Fruit fly (Drosophila melanogaster) whole organism, embryonic: ENCODE data around the gene CG31805.

Experiments
- CG10462 ChIP-seq: fragments of 200-800 bp; sonication (Bioruptor generic); optimal IDR thresholded peaks from 2 replicates; lab custom pipeline; 2016; ENCODE audit warnings: missing biosample characterization, missing genetic modification characterization
- CG10959 ChIP-seq: fragments of 200-800 bp; sonication (Bioruptor generic); IDR thresholded peaks from 2 replicates; pipeline ENCODE4 v1.3.6; 2022; ENCODE audit warnings: missing biosample characterization, missing genetic modification characterization
- CG14014 ChIP-seq: fragments of 200-800 bp; sonication (Bioruptor generic); IDR thresholded peaks from 2 replicates; pipeline ENCODE4 v1.3.6; 2022; ENCODE audit warnings: missing biosample characterization, missing genetic modification characterization
- CG14710 ChIP-seq: fragments of 200-800 bp; sonication (Bioruptor generic); optimal IDR thresholded peaks from 3 replicates; lab custom pipeline; 2019; ENCODE audit warnings: missing biosample characterization, mild to moderate bottlenecking, missing genetic modification characterization, moderate library complexity
- CG1603 ChIP-seq: fragments of 200-800 bp; sonication (Bioruptor generic); optimal IDR thresholded peaks from 2 replicates; lab custom pipeline; 2019; ENCODE audit warnings: missing biosample characterization, mild to moderate bottlenecking, missing genetic modification characterization, moderate library complexity
- CG18599 ChIP-seq: fragments of 200-800 bp; sonication (Bioruptor generic); optimal IDR thresholded peaks from 3 replicates; lab custom pipeline; 2017; ENCODE audit warnings: missing biosample characterization, missing genetic modification characterization, mild to moderate bottlenecking, moderate library complexity, missing genetic modification reagents
- CG18619 ChIP-seq: fragments of 200-800 bp; sonication (Bioruptor generic); optimal IDR thresholded peaks from 3 replicates; lab custom pipeline; 2017; ENCODE audit warnings: missing biosample characterization, mild to moderate bottlenecking, missing genetic modification characterization
- CG2120 ChIP-seq: fragments of 200-800 bp; sonication (Bioruptor generic); optimal IDR thresholded peaks from 3 replicates; lab custom pipeline; 2016; ENCODE audit warnings: missing biosample characterization, missing genetic modification characterization
- CG2678 ChIP-seq: fragments of 200-800 bp; sonication (Bioruptor generic); optimal IDR thresholded peaks from 3 replicates; lab custom pipeline; 2019; ENCODE audit warnings: missing biosample characterization, mild to moderate bottlenecking, missing genetic modification characterization, moderate library complexity
- CG32532 ChIP-seq: fragments of 200-800 bp; sonication (Bioruptor generic); IDR thresholded peaks from 2 replicates; pipeline ENCODE4 v1.3.6; 2022; ENCODE audit warnings: missing biosample characterization, missing genetic modification characterization
- CG32772 ChIP-seq: fragments of 200-800 bp; sonication (Bioruptor generic); IDR thresholded peaks from 2 replicates; pipeline ENCODE4 v1.3.6; 2022; ENCODE audit warnings: missing biosample characterization, missing genetic modification characterization
- CG3407 ChIP-seq: fragments of 200-800 bp; sonication (Bioruptor generic); optimal IDR thresholded peaks from 2 replicates; lab custom pipeline; 2018; ENCODE audit warnings: missing biosample characterization, mild to moderate bottlenecking, missing genetic modification characterization
- CG42726 ChIP-seq: fragments of 200-800 bp; sonication (Bioruptor generic); IDR thresholded peaks from 2 replicates; pipeline ENCODE4 v1.3.6; 2022; ENCODE audit warnings: missing biosample characterization, missing genetic modification characterization; ENCODE audit not compliant: partially characterized antibody
- CG43689 ChIP-seq: fragments of 200-800 bp; sonication (Bioruptor generic); IDR thresholded peaks from 2 replicates; pipeline ENCODE4 v1.3.6; 2022; ENCODE audit warnings: missing biosample characterization, missing genetic modification characterization
- CG6765 ChIP-seq: fragments of 200-800 bp; sonication (Bioruptor generic); optimal IDR thresholded peaks from 3 replicates; lab custom pipeline; 2017; ENCODE audit warnings: missing biosample characterization, mild to moderate bottlenecking, missing genetic modification characterization
- CG8089 ChIP-seq: fragments of 200-800 bp; sonication (Bioruptor generic); optimal IDR thresholded peaks from 3 replicates; lab custom pipeline; 2016; ENCODE audit warnings: missing biosample characterization, missing genetic modification characterization
- CrebB ChIP-seq: fragments of 200-800 bp; sonication (Bioruptor generic); optimal IDR thresholded peaks from 3 replicates; lab custom pipeline; 2018; ENCODE audit warnings: missing biosample characterization, mild to moderate bottlenecking, missing genetic modification characterization
- Dad ChIP-seq: fragments of 200-800 bp; sonication (Bioruptor generic); optimal IDR thresholded peaks from 3 replicates; lab custom pipeline; 2016; ENCODE audit warnings: missing biosample characterization, missing genetic modification characterization
- Fer2 ChIP-seq: fragments of 200-800 bp; sonication (Bioruptor generic); optimal IDR thresholded peaks from 2 replicates; lab custom pipeline; 2018; ENCODE audit warnings: missing biosample characterization, mild to moderate bottlenecking, missing genetic modification characterization, moderate library complexity
- Hr39 ChIP-seq: fragments of >200 bp; optimal IDR thresholded peaks from 2 replicates; lab custom pipeline; 2017
- Hsf ChIP-seq: fragments of 200-800 bp; sonication (Bioruptor generic); optimal IDR thresholded peaks from 3 replicates; lab custom pipeline; 2016; ENCODE audit warnings: missing biosample characterization, missing genetic modification characterization
- Pdp1 ChIP-seq, 2 experiments: fragments of 200-800 bp; sonication (Bioruptor generic); optimal IDR thresholded peaks; 3 replicates each; lab custom pipeline; 2016; ENCODE audit warnings: missing biosample characterization in 2 of 2, missing genetic modification characterization in 2 of 2, mild to moderate bottlenecking in 1 of 2, moderate library complexity in 1 of 2
- Poxn ChIP-seq: fragments of 200-800 bp; sonication (Bioruptor generic); IDR thresholded peaks from 2 replicates; pipeline ENCODE4 v1.3.6; 2022; ENCODE audit warnings: missing biosample characterization, missing genetic modification characterization
- Spps ChIP-seq: fragments of 200-800 bp; sonication (Bioruptor generic); optimal IDR thresholded peaks from 2 replicates; lab custom pipeline; 2018; ENCODE audit warnings: missing biosample characterization, mild to moderate bottlenecking, missing genetic modification characterization
- Ssrp ChIP-seq: fragments of 200-800 bp; sonication (Bioruptor generic); optimal IDR thresholded peaks from 2 replicates; lab custom pipeline; 2018; ENCODE audit warnings: missing biosample characterization, mild to moderate bottlenecking, missing genetic modification characterization, moderate library complexity
- Vsx1 ChIP-seq: fragments of 200-800 bp; sonication (Bioruptor generic); optimal IDR thresholded peaks from 2 replicates; lab custom pipeline; 2017; ENCODE audit warnings: missing biosample characterization, mild to moderate bottlenecking, missing genetic modification characterization, missing genetic modification reagents
- Xbp1 ChIP-seq: fragments of 200-800 bp; sonication (Bioruptor generic); optimal IDR thresholded peaks from 3 replicates; lab custom pipeline; 2016; ENCODE audit warnings: missing biosample characterization, mild to moderate bottlenecking, missing genetic modification characterization
- ap ChIP-seq: fragments of 200-800 bp; sonication (Bioruptor generic); IDR thresholded peaks from 2 replicates; pipeline ENCODE4 v1.3.6; 2022; ENCODE audit warnings: missing biosample characterization, missing genetic modification characterization
- cg ChIP-seq: fragments of 200-800 bp; sonication (Bioruptor generic); optimal IDR thresholded peaks from 3 replicates; lab custom pipeline; 2019; ENCODE audit warnings: missing biosample characterization, mild to moderate bottlenecking, missing genetic modification characterization, moderate library complexity
- chinmo ChIP-seq: fragments of 200-800 bp; sonication (Bioruptor generic); IDR thresholded peaks from 4 replicates; pipeline ENCODE4 v1.3.6; 2022; ENCODE audit warnings: missing biosample characterization, missing genetic modification characterization; ENCODE audit not compliant: partially characterized antibody
- dysf ChIP-seq: fragments of 200-800 bp; sonication (Bioruptor generic); IDR thresholded peaks from 3 replicates; pipeline ENCODE4 v1.3.6; 2022; ENCODE audit warnings: missing biosample characterization, missing genetic modification characterization
- eyg ChIP-seq: fragments of 200-800 bp; sonication (Bioruptor generic); optimal IDR thresholded peaks from 3 replicates; lab custom pipeline; 2016; ENCODE audit warnings: missing biosample characterization, missing genetic modification characterization
- gro ChIP-seq: fragments of 200-800 bp; sonication (Bioruptor generic); optimal IDR thresholded peaks from 2 replicates; lab custom pipeline; 2016; ENCODE audit warnings: missing biosample characterization, missing genetic modification characterization
- ham ChIP-seq: fragments of 200-800 bp; sonication (Bioruptor generic); IDR thresholded peaks from 2 replicates; pipeline ENCODE4 v1.3.6; 2022; ENCODE audit warnings: missing biosample characterization, missing genetic modification characterization
- hbn ChIP-seq: fragments of 200-800 bp; sonication (Bioruptor generic); IDR thresholded peaks from 2 replicates; pipeline ENCODE4 v1.3.6; 2022; ENCODE audit warnings: missing biosample characterization, missing genetic modification characterization; ENCODE audit not compliant: partially characterized antibody
- hkb ChIP-seq, 2 experiments: fragments of 200-800 bp in 1 of 2; fragments of >200 bp in 1 of 2; sonication (Bioruptor generic) in 1 of 2; IDR thresholded peaks in 1 of 2; optimal IDR thresholded peaks in 1 of 2; 2 replicates each; pipeline versions ENCODE4 v1.3.6 to Lab custom; 2017 to 2022; ENCODE audit warnings: missing biosample characterization in 1 of 2, missing genetic modification characterization in 1 of 2
- kah ChIP-seq: fragments of 200-800 bp; sonication (Bioruptor generic); optimal IDR thresholded peaks from 2 replicates; lab custom pipeline; 2018; ENCODE audit warnings: missing biosample characterization, mild to moderate bottlenecking, missing genetic modification characterization
- lilli ChIP-seq: fragments of 200-800 bp; sonication (Bioruptor generic); optimal IDR thresholded peaks from 3 replicates; lab custom pipeline; 2016; ENCODE audit warnings: missing biosample characterization, missing genetic modification characterization
- mld ChIP-seq: fragments of 200-800 bp; sonication (Bioruptor generic); IDR thresholded peaks from 3 replicates; pipeline ENCODE4 v1.3.6; 2022; ENCODE audit warnings: missing biosample characterization, missing genetic modification characterization; ENCODE audit not compliant: partially characterized antibody
- nerfin-1 ChIP-seq: fragments of 200-800 bp; sonication (Bioruptor generic); optimal IDR thresholded peaks from 3 replicates; lab custom pipeline; 2019; ENCODE audit warnings: missing biosample characterization, mild to moderate bottlenecking, missing genetic modification characterization, moderate library complexity
- odd ChIP-seq: fragments of 200-800 bp; sonication (Bioruptor generic); optimal IDR thresholded peaks from 2 replicates; lab custom pipeline; 2017; ENCODE audit warnings: missing biosample characterization, mild to moderate bottlenecking, missing genetic modification characterization
- pan ChIP-seq, 4 experiments: fragments of >200 bp in 3 of 4; fragments of 200-800 bp in 1 of 4; sonication (Bioruptor generic) in 1 of 4; optimal IDR thresholded peaks in 3 of 4; IDR thresholded peaks in 1 of 4; 2 replicates each; pipeline versions ENCODE4 v1.3.6 to Lab custom; 2017 to 2022; ENCODE audit warnings: missing biosample characterization in 2 of 4, missing genetic modification characterization in 2 of 4, mixed read lengths in 1 of 4
- pho ChIP-seq: fragments of 200-800 bp; sonication (Bioruptor generic); optimal IDR thresholded peaks from 2 replicates; lab custom pipeline; 2016; ENCODE audit warnings: missing biosample characterization, missing genetic modification characterization
- sima ChIP-seq: fragments of 200-800 bp; sonication (Bioruptor generic); optimal IDR thresholded peaks from 2 replicates; lab custom pipeline; 2016; ENCODE audit warnings: missing biosample characterization, missing genetic modification characterization
- stwl ChIP-seq: fragments of 200-800 bp; sonication (Bioruptor generic); optimal IDR thresholded peaks from 3 replicates; lab custom pipeline; 2018; ENCODE audit warnings: missing biosample characterization, mild to moderate bottlenecking, missing genetic modification characterization, moderate library complexity
- toy ChIP-seq: fragments of 200-800 bp; sonication (Bioruptor generic); IDR thresholded peaks from 2 replicates; pipeline ENCODE4 v1.3.6; 2022; ENCODE audit warnings: missing biosample characterization, missing genetic modification characterization

The CG31805 gene

dm6 chr2L:16876555-16876954 is 23.7 kb downstream of the CG31805 start (continued):
- TF ChIP-seq CG14710 = no peak
- no peak for TF ChIP-seq toy (GFP tag; lab: Robert Waterston, UW)
- TF ChIP-seq Dad (GFP tag; lab: Kevin White, UChicago) = no peak
- no peak for TF ChIP-seq CG8089 (GFP tag; lab: Kevin White, UChicago)
- TF ChIP-seq sima (GFP tag; lab: Kevin White, UChicago) = no peak
- TF ChIP-seq CG10959 (GFP tag; lab: Robert Waterston, UW) = no peak
- no peak for TF ChIP-seq nerfin-1
- TF ChIP-seq Fer2 (tag; lab: Kevin White, UChicago) = no peak
- no peak for TF ChIP-seq pan (optimal IDR thresholded peaks at IDR 0.05; lab: Kevin White, UChicago)
- TF ChIP-seq pan (GFP tag; optimal IDR thresholded peaks at IDR 0.05 in 1 of 2, IDR thresholded peaks at IDR 0.05 in 1 of 2) = no peak
- no peak for TF ChIP-seq CG10462 (GFP tag; lab: Kevin White, UChicago)
- TF ChIP-seq Xbp1 (GFP tag; lab: Kevin White, UChicago) = no peak
- peak in 1 of 2 experiments; percentile 85 for TF ChIP-seq Pdp1 (GFP tag; optimal IDR thresholded peaks at IDR 0.05; lab: Kevin White, UChicago)
- TF ChIP-seq mld (GFP tag; lab: Robert Waterston, UW) = 0 out of 3 replicates have a peak, but pooled peaks have one; percentile 32
- peak; percentile 44 for TF ChIP-seq gro (GFP tag; lab: Kevin White, UChicago)
- TF ChIP-seq lilli (GFP tag; lab: Kevin White, UChicago) = no peak
- no peak for TF ChIP-seq CG18599 (GFP tag; lab: Kevin White, UChicago)
- TF ChIP-seq Poxn (GFP tag; lab: Robert Waterston, UW) = no peak
- no peak for TF ChIP-seq CG2678 (tag; lab: Kevin White, UChicago)

DNA sequence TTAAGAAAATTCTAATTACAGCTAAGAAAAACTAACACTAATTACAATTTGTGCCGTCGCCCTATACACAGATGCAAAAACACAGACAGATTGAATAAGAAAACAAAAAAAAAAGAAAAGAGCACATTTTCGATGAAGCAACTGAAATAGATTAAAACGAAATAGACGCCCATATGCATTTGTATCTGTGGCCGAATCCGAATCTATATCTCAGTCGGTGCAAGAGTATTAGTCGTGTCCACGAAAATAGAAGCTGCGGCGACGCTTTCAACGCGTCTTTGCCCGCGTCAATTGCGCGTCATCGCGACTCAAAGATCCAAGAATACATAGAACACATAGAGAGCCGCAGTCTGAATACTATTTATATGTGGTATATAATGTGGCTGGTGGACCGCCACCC is 25.3 kb downstream of the CG31805 start:
- TF ChIP-seq chinmo (GFP tag; lab: Robert Waterston, UW) (peak; percentile 74; the same call in 1 of the 4 replicates), Pdp1 (GFP tag; optimal IDR thresholded peaks at IDR 0.05; lab: Kevin White, UChicago) (peak in 1 of 2 experiments; percentile 41), CrebB (tag; lab: Kevin White, UChicago) (no peak), CG32532 (GFP tag; lab: Robert Waterston, UW) (no peak), cg (GFP tag; lab: Kevin White, UChicago) (peak; percentile 47)

- no peak for TF ChIP-seq CG1603 (tag; lab: Kevin White, UChicago)
- TF ChIP-seq CG3407 (GFP tag; lab: Kevin White, UChicago) = peak; percentile 16
- 0 out of 2 replicates have a peak, but pooled peaks have one; percentile 13 for TF ChIP-seq ap (GFP tag; lab: Robert Waterston, UW)
- no peak for TF ChIP-seq pho (GFP tag; lab: Kevin White, UChicago)
- peak; percentile 29 for TF ChIP-seq Vsx1 (GFP tag; lab: Kevin White, UChicago)
- peak; percentile 75 for TF ChIP-seq dysf
- peak; percentile 24 for TF ChIP-seq odd (GFP tag; lab: Kevin White, UChicago)
- no peak for TF ChIP-seq Hsf (GFP tag; lab: Kevin White, UChicago)
- TF ChIP-seq CG43689 = no peak
- TF ChIP-seq CG6765 (GFP tag; lab: Kevin White, UChicago) = no peak
- TF ChIP-seq CG42726 = no peak
- TF ChIP-seq CG32772 = peak; percentile 38; the same call in 1 of the 2 replicates
- peak; percentile 55 for TF ChIP-seq CG18619 (GFP tag; lab: Kevin White, UChicago)
- TF ChIP-seq CG2120 = no peak
- no peak for TF ChIP-seq Hr39 (lab: Kevin White, UChicago)
- TF ChIP-seq hkb (optimal IDR thresholded peaks at IDR 0.05; lab: Kevin White, UChicago) = no peak
- TF ChIP-seq hkb (GFP tag; IDR thresholded peaks at IDR 0.05; lab: Robert Waterston, UW) = peak; percentile 53; the same call in 1 of the 2 replicates
- no peak for TF ChIP-seq ham
- peak; percentile 62 for TF ChIP-seq Ssrp (tag; lab: Kevin White, UChicago)
- no peak for TF ChIP-seq stwl (tag; lab: Kevin White, UChicago)
- TF ChIP-seq CG14014 (GFP tag; lab: Robert Waterston, UW) = no peak
- no peak for TF ChIP-seq hbn (GFP tag; lab: Robert Waterston, UW)
- no peak for TF ChIP-seq eyg (GFP tag; lab: Kevin White, UChicago)
- no peak for TF ChIP-seq kah (GFP tag; lab: Kevin White, UChicago)
- no peak for TF ChIP-seq Pdp1 (GFP tag; optimal IDR thresholded peaks at IDR 0.05; lab: Kevin White, UChicago)
- TF ChIP-seq pan (optimal IDR thresholded peaks at IDR 0.05; lab: Kevin White, UChicago) = no peak
- no peak for TF ChIP-seq pan (GFP tag; optimal IDR thresholded peaks at IDR 0.05 in 1 of 2, IDR thresholded peaks at IDR 0.05 in 1 of 2)
- no peak for TF ChIP-seq Spps
Observed at dm6 chr2L:16868897-16869324, 31.4 kb downstream of the CG31805 start.
